Fruit fly (Drosophila melanogaster) whole organism, adult: ENCODE data around the gene Akr1B.

ENCODE experiments used
- CG11617 ChIP-seq: fragments of 200-800 bp; sonication (Bioruptor generic); optimal IDR thresholded peaks from 2 replicates; lab custom pipeline; 2017; ENCODE audit warnings: mild to moderate bottlenecking, missing biosample characterization, missing genetic modification reagents, missing genetic modification characterization
- CG12768 ChIP-seq: fragments of 200-800 bp; sonication (Bioruptor generic); optimal IDR thresholded peaks from 2 replicates; lab custom pipeline; 2017; ENCODE audit warnings: missing biosample characterization, missing genetic modification characterization, mild to moderate bottlenecking, moderate library complexity, missing genetic modification reagents
- CG14711 ChIP-seq: fragments of 200-800 bp; sonication (Bioruptor generic); optimal IDR thresholded peaks from 2 replicates; lab custom pipeline; 2018; ENCODE audit warnings: missing biosample characterization, mild to moderate bottlenecking, missing genetic modification characterization, moderate library complexity
- CG1620 ChIP-seq: fragments of 200-800 bp; sonication (Bioruptor generic); optimal IDR thresholded peaks from 2 replicates; lab custom pipeline; 2016; ENCODE audit warnings: missing biosample characterization, missing genetic modification characterization
- CG33017 ChIP-seq: fragments of 200-800 bp; sonication (Bioruptor generic); optimal IDR thresholded peaks from 2 replicates; lab custom pipeline; 2018; ENCODE audit warnings: missing biosample characterization, mild to moderate bottlenecking, missing genetic modification characterization, moderate library complexity
- CG5204 ChIP-seq: fragments of 200-800 bp; sonication (Bioruptor generic); optimal IDR thresholded peaks from 2 replicates; lab custom pipeline; 2016; ENCODE audit warnings: missing biosample characterization, missing genetic modification characterization
- CG7045 ChIP-seq: fragments of 200-800 bp; sonication (Bioruptor generic); optimal IDR thresholded peaks from 2 replicates; lab custom pipeline; 2017; ENCODE audit warnings: missing biosample characterization, mild to moderate bottlenecking, missing genetic modification characterization
- CG7101 ChIP-seq: fragments of 200-800 bp; sonication (Bioruptor generic); optimal IDR thresholded peaks from 2 replicates; lab custom pipeline; 2018; ENCODE audit warnings: missing biosample characterization, mild to moderate bottlenecking, missing genetic modification characterization, moderate library complexity
- Clk ChIP-seq: fragments of 200-800 bp; sonication (Bioruptor generic); optimal IDR thresholded peaks from 2 replicates; lab custom pipeline; 2017; ENCODE audit warnings: missing biosample characterization, missing genetic modification characterization
- Crg-1 ChIP-seq: fragments of 200-800 bp; sonication (Bioruptor generic); optimal IDR thresholded peaks from 2 replicates; lab custom pipeline; 2016; ENCODE audit warnings: missing biosample characterization, missing genetic modification characterization
- Hr96 ChIP-seq: fragments of 200-800 bp; sonication (Bioruptor generic); optimal IDR thresholded peaks from 2 replicates; lab custom pipeline; 2016; ENCODE audit warnings: missing biosample characterization, missing genetic modification characterization
- Mnt ChIP-seq: fragments of 200-800 bp; sonication (Bioruptor generic); optimal IDR thresholded peaks from 2 replicates; lab custom pipeline; 2016; ENCODE audit warnings: missing biosample characterization, mild to moderate bottlenecking, missing genetic modification characterization
- bab1 ChIP-seq: fragments of 200-800 bp; sonication (Bioruptor generic); optimal IDR thresholded peaks from 3 replicates; lab custom pipeline; 2019; ENCODE audit warnings: missing biosample characterization, mild to moderate bottlenecking, missing genetic modification characterization, moderate library complexity
- cic ChIP-seq: fragments of 200-800 bp; sonication (Bioruptor generic); optimal IDR thresholded peaks from 2 replicates; lab custom pipeline; 2017; ENCODE audit warnings: missing biosample characterization, mild to moderate bottlenecking, missing genetic modification characterization, moderate library complexity
- cnc ChIP-seq, 2 experiments: fragments of >200 bp; optimal IDR thresholded peaks; 2 replicates each; lab custom pipeline; 2017
- kay ChIP-seq: fragments of 200-800 bp; sonication (Bioruptor generic); peaks from one replicate; lab custom pipeline; 2016; ENCODE audit warnings: missing biosample characterization, missing genetic modification characterization, borderline replicate concordance
- ovo ChIP-seq: fragments of 200-800 bp; sonication (Bioruptor generic); optimal IDR thresholded peaks from 2 replicates; lab custom pipeline; 2016; ENCODE audit warnings: missing biosample characterization, missing genetic modification characterization
- pad ChIP-seq: fragments of 200-800 bp; sonication (Bioruptor generic); optimal IDR thresholded peaks from 3 replicates; lab custom pipeline; 2017; ENCODE audit warnings: missing biosample characterization, missing genetic modification characterization, mild to moderate bottlenecking, moderate library complexity, missing genetic modification reagents
- tj ChIP-seq: fragments of 200-800 bp; sonication (Bioruptor generic); optimal IDR thresholded peaks from 3 replicates; lab custom pipeline; 2017; ENCODE audit warnings: missing biosample characterization, mild to moderate bottlenecking, missing genetic modification characterization, moderate library complexity
- toe ChIP-seq: fragments of 200-800 bp; sonication (Bioruptor generic); optimal IDR thresholded peaks from 2 replicates; lab custom pipeline; 2016; ENCODE audit warnings: missing biosample characterization, missing genetic modification characterization

The Akr1B gene

DNA sequence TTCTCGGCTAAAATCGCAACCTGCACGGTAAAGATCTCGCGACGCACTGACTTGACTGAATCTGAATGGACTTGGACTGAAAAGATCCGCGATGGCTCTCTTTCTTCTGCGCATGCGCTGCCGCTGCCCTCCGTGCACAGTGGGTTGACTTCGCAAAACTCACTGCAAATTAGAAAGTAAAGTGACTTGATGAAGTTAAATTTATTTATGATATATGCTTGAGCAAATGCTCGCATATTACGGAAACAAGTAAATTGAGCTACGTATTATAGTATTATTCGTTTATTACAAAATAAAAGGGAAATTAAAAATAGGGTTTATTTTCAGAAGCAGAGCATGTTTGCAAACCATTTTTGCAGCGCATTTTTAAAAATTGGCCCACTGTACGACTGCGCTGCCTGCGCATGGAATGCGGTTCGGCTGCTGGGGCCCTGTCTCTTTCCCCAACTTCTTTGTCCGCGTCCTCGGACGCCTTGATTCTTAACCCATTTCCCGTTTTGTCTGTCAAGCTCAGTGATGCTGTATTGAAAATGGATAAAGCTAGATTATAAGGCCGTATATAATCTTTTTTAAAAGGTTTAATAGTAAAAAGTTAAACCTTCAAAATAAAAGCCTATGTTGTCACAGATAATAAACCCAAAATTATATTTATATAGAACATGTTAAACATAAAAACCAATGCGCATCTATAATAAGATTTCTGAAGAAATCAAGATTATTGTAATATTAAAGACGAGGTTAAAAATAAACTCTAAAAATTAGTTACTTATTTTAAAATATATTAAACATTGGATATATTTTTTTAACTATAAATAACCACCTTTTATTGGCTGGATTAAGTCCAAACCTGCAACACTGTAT lies 36.2 kb downstream of the Akr1B start, which contains the start of gene rt:
Gene rt (minus strand): TSS at position 51 of the 861 bp plus-strand sequence.
- TF ChIP-seq cnc (optimal IDR thresholded peaks at IDR 0.05; lab: Kevin White, UChicago) (no peak), CG14711 (tag; lab: Kevin White, UChicago) (no peak), Mnt (GFP tag; lab: Kevin White, UChicago) (no peak), CG7045 (GFP tag; lab: Kevin White, UChicago) (peak; percentile 31), Hr96 (GFP tag; lab: Kevin White, UChicago) (peak; percentile 10), kay (GFP tag; lab: Kevin White, UChicago) (no peak), CG1620 (GFP tag; lab: Kevin White, UChicago) (no peak), tj (GFP tag; lab: Kevin White, UChicago) (no peak), cic (GFP tag; lab: Kevin White, UChicago) (no peak), pad (peak; percentile 75), CG33017 (no peak)

- TF ChIP-seq kay (GFP tag; lab: Kevin White, UChicago): no peak
- no peak for TF ChIP-seq CG7101 (tag; lab: Kevin White, UChicago)
- no peak for TF ChIP-seq Hr96 (GFP tag; lab: Kevin White, UChicago)
- TF ChIP-seq CG14711 (tag; lab: Kevin White, UChicago): no peak
- TF ChIP-seq CG11617 (GFP tag; lab: Kevin White, UChicago): no peak
- no peak for TF ChIP-seq tj (GFP tag; lab: Kevin White, UChicago)
- no peak for TF ChIP-seq CG5204 (GFP tag; lab: Kevin White, UChicago)
- no peak for TF ChIP-seq CG33017
- peak; percentile 96 for TF ChIP-seq ovo (GFP tag; lab: Kevin White, UChicago)
- no peak for TF ChIP-seq cnc (optimal IDR thresholded peaks at IDR 0.05; lab: Kevin White, UChicago)
- TF ChIP-seq CG12768 (GFP tag; lab: Kevin White, UChicago): no peak
- peak; percentile 85 for TF ChIP-seq pad
- no peak for TF ChIP-seq toe (GFP tag; lab: Kevin White, UChicago)
- no peak for TF ChIP-seq bab1 (GFP tag; lab: Kevin White, UChicago)
These were observed 37.3 kb downstream of the Akr1B start for dm6 chr3L:11586794-11587462.

DNA sequence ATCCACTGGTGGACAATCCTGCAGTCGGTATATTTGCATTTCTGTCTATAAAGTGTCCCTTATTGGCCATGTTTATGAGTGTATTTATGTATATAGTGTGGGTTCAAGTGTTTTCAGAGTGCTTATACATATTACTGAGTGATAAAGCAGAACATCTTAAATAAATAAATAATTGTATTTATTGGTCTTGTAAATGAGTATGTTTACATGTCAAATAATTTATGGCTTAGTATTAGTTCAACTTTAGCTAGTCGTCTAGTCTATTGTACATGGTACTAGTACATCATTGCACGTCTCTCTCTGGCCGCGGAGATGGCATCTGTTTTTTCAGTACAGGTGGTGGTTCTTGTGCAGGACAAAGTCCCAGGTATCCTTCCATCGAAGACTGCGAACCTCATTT lies 40.2 kb downstream of the Akr1B start, which contains the start of gene CG32086:
Gene CG32086 (minus strand): TSS at position 101 of the 400 bp plus-strand sequence.
- TF ChIP-seq kay (GFP tag; lab: Kevin White, UChicago): no peak
- no peak for TF ChIP-seq Hr96 (GFP tag; lab: Kevin White, UChicago)

- TF ChIP-seq tj (GFP tag; lab: Kevin White, UChicago) (no peak), Hr96 (GFP tag; lab: Kevin White, UChicago) (no peak), Mnt (GFP tag; lab: Kevin White, UChicago) (no peak), CG11617 (GFP tag; lab: Kevin White, UChicago) (no peak), bab1 (GFP tag; lab: Kevin White, UChicago) (no peak), CG5204 (GFP tag; lab: Kevin White, UChicago) (no peak), toe (GFP tag; lab: Kevin White, UChicago) (no peak), Clk (GFP tag; lab: Kevin White, UChicago) (no peak), CG7101 (tag; lab: Kevin White, UChicago) (no peak), CG7045 (GFP tag; lab: Kevin White, UChicago) (no peak), kay (GFP tag; lab: Kevin White, UChicago) (no peak), cic (GFP tag; lab: Kevin White, UChicago) (no peak), CG12768 (GFP tag; lab: Kevin White, UChicago) (no peak), CG1620 (GFP tag; lab: Kevin White, UChicago) (no peak), CG14711 (tag; lab: Kevin White, UChicago) (no peak), ovo (GFP tag; lab: Kevin White, UChicago) (no peak), pad (no peak), CG33017 (no peak), cnc (optimal IDR thresholded peaks at IDR 0.05; lab: Kevin White, UChicago) (no peak), Crg-1 (no peak)
These were observed 42.1 kb downstream of the Akr1B start, which contains the start of gene CG33269 for dm6 chr3L:11582097-11582496. Gene CG33269 (minus strand): TSS chr3L:11582197.

DNA sequence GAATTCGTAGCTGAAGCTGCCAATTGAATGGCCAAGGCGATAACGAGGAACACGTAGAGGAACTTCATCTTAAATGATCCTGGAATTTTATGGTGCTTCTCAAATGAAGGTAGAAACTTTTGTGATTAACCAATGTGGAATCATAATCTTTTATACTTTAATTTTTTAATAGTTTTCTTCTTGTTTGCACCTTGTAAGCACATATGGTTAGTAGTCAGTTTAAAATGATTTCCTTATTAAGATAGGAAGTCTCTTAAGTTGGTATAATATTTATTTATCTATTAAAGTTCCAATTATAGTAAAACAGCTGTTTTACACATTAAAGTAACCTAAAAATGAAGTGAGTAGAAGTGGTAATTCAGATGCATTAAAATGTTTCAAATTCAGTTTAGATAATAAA lies 43.3 kb downstream of the Akr1B start, which contains the start of gene CG43391:
Gene CG43391 (minus strand): TSS at position 101 of the 400 bp plus-strand sequence.
- TF ChIP-seq cnc (optimal IDR thresholded peaks at IDR 0.05; lab: Kevin White, UChicago) (no peak), CG14711 (tag; lab: Kevin White, UChicago) (no peak), kay (GFP tag; lab: Kevin White, UChicago) (no peak), CG33017 (no peak), CG1620 (GFP tag; lab: Kevin White, UChicago) (no peak), tj (GFP tag; lab: Kevin White, UChicago) (no peak), CG5204 (GFP tag; lab: Kevin White, UChicago) (no peak), Hr96 (GFP tag; lab: Kevin White, UChicago) (no peak), CG7045 (GFP tag; lab: Kevin White, UChicago) (no peak), CG12768 (GFP tag; lab: Kevin White, UChicago) (no peak), CG11617 (GFP tag; lab: Kevin White, UChicago) (no peak), Mnt (GFP tag; lab: Kevin White, UChicago) (no peak), Crg-1 (no peak), cic (GFP tag; lab: Kevin White, UChicago) (no peak)
